Worm (Caenorhabditis elegans) whole organism, L4/young adult: Measurements from ENCODE around the gene C01G6.9.
A peak's percentile ranks its signal among the peaks of the same experiment; 100 is the strongest.

Experiments
- W03F9.2 ChIP-seq: fragments of 150-350 bp; optimal IDR thresholded peaks from 2 replicates; lab custom pipeline; 2014; ENCODE audit warnings: missing biosample characterization, missing genetic modification characterization
- dao-5 ChIP-seq: sonication (generic microtip); optimal IDR thresholded peaks from 2 replicates; lab custom pipeline; 2016; ENCODE audit warnings: missing genotype, missing genetic modification characterization, moderate library complexity, missing compliant biosample characterization
- him-1 ChIP-seq: sonication (generic microtip); optimal IDR thresholded peaks from 2 replicates; lab custom pipeline; 2016; ENCODE audit warnings: missing genotype, missing genetic modification reagents, missing genetic modification characterization, missing compliant biosample characterization

The C01G6.9 gene

ce11 chrII:9275173-9275572 lies 20.4 kb downstream of the C01G6.9 start:
- no peak for TF ChIP-seq W03F9.2 (tag; lab: Kevin White, UChicago)
- TF ChIP-seq him-1 (tag; lab: Kevin White, UChicago) = no peak
- TF ChIP-seq dao-5 (tag; lab: Kevin White, UChicago) = no peak

- TF ChIP-seq W03F9.2 (tag; lab: Kevin White, UChicago) (no peak), him-1 (tag; lab: Kevin White, UChicago) (no peak), dao-5 (tag; lab: Kevin White, UChicago) (no peak)
Observed at ce11 chrII:9274734-9275133, 20.9 kb downstream of the C01G6.9 start.

- peak; percentile 85 for TF ChIP-seq W03F9.2 (tag; lab: Kevin White, UChicago)
- peak; percentile 53 for TF ChIP-seq him-1 (tag; lab: Kevin White, UChicago)
- no peak for TF ChIP-seq dao-5 (tag; lab: Kevin White, UChicago)
Observed at ce11 chrII:9273984-9274383, 21.6 kb downstream of the C01G6.9 start.

- TF ChIP-seq dao-5 (tag; lab: Kevin White, UChicago) (no peak), him-1 (tag; lab: Kevin White, UChicago) (no peak), W03F9.2 (tag; lab: Kevin White, UChicago) (no peak)
Observed at ce11 chrII:9272942-9273341, 22.7 kb downstream of the C01G6.9 start, which contains the start of gene C01G6.4. TSS of gene C01G6.4 (minus strand) at chrII:9273042.

ce11 chrII:9271285-9271684 lies 24.3 kb downstream of the C01G6.9 start:
- TF ChIP-seq dao-5 (tag; lab: Kevin White, UChicago) (no peak), W03F9.2 (tag; lab: Kevin White, UChicago) (no peak)

- TF ChIP-seq W03F9.2 (tag; lab: Kevin White, UChicago) (no peak), dao-5 (tag; lab: Kevin White, UChicago) (no peak), him-1 (tag; lab: Kevin White, UChicago) (no peak)
Observed at ce11 chrII:9269588-9269987, 26.0 kb downstream of the C01G6.9 start, which contains the start of gene C01G6.3. TSS of gene C01G6.3 (plus strand) at chrII:9269888.

ce11 chrII:9268983-9269382 lies 26.6 kb downstream of the C01G6.9 start:
- TF ChIP-seq dao-5 (tag; lab: Kevin White, UChicago) (no peak), W03F9.2 (tag; lab: Kevin White, UChicago) (no peak), him-1 (tag; lab: Kevin White, UChicago) (no peak)

- no peak for TF ChIP-seq W03F9.2 (tag; lab: Kevin White, UChicago)
Observed at ce11 chrII:9266755-9267154, 28.9 kb downstream of the C01G6.9 start, which contains the start of gene C01G6.2. TSS of gene C01G6.2 (plus strand) at chrII:9267055.

- TF ChIP-seq W03F9.2 (tag; lab: Kevin White, UChicago) (no peak), dao-5 (tag; lab: Kevin White, UChicago) (no peak), him-1 (tag; lab: Kevin White, UChicago) (no peak)
Observed at ce11 chrII:9266252-9266651, 29.4 kb downstream of the C01G6.9 start.

- TF ChIP-seq dao-5 (tag; lab: Kevin White, UChicago) (no peak), W03F9.2 (tag; lab: Kevin White, UChicago) (no peak), him-1 (tag; lab: Kevin White, UChicago) (no peak)
Observed at ce11 chrII:9265705-9266104, 29.9 kb downstream of the C01G6.9 start.

ce11 chrII:9264689-9265278 lies 30.8 kb downstream of the C01G6.9 start:
- TF ChIP-seq him-1 (tag; lab: Kevin White, UChicago) (no peak), dao-5 (tag; lab: Kevin White, UChicago) (no peak), W03F9.2 (tag; lab: Kevin White, UChicago) (no peak)

- TF ChIP-seq him-1 (tag; lab: Kevin White, UChicago) = no peak
- no peak for TF ChIP-seq W03F9.2 (tag; lab: Kevin White, UChicago)
- TF ChIP-seq dao-5 (tag; lab: Kevin White, UChicago) = no peak
Observed at ce11 chrII:9263784-9264183, 31.8 kb downstream of the C01G6.9 start.

- TF ChIP-seq him-1 (tag; lab: Kevin White, UChicago) = no peak
- no peak for TF ChIP-seq dao-5 (tag; lab: Kevin White, UChicago)
- TF ChIP-seq W03F9.2 (tag; lab: Kevin White, UChicago) = no peak
Observed at ce11 chrII:9262845-9263402, 32.7 kb downstream of the C01G6.9 start.

ce11 chrII:9261931-9262562 lies 33.6 kb downstream of the C01G6.9 start, which contains the start of gene aqp-2:
TSS of gene aqp-2 (minus strand) at chrII:9261981.
- no peak for TF ChIP-seq W03F9.2 (tag; lab: Kevin White, UChicago)
- TF ChIP-seq dao-5 (tag; lab: Kevin White, UChicago) = no peak
- TF ChIP-seq him-1 (tag; lab: Kevin White, UChicago) = no peak
